Fruit fly (Drosophila melanogaster) whole organism, wandering third instar larva: ENCODE results near the gene scrib.

ENCODE experiments used
- Abd-B ChIP-seq: fragments of >200 bp; optimal IDR thresholded peaks from 2 replicates; lab custom pipeline; 2017; ENCODE audit warnings: missing biosample characterization, missing genetic modification characterization
- CG9705 ChIP-seq: fragments of 200-800 bp; sonication (Bioruptor generic); optimal IDR thresholded peaks from 2 replicates; lab custom pipeline; 2018; ENCODE audit warnings: missing biosample characterization, mild to moderate bottlenecking, missing genetic modification characterization
- CrebA ChIP-seq: fragments of 200-800 bp; sonication (Bioruptor generic); optimal IDR thresholded peaks from 2 replicates; lab custom pipeline; 2016; ENCODE audit warnings: missing biosample characterization, mild to moderate bottlenecking, missing genetic modification characterization, borderline replicate concordance
- Hnf4 ChIP-seq: fragments of 200-800 bp; sonication (Bioruptor generic); optimal IDR thresholded peaks from 2 replicates; lab custom pipeline; 2016; ENCODE audit warnings: missing biosample characterization, mild to moderate bottlenecking, missing genetic modification characterization
- Hr78 ChIP-seq: fragments of >200 bp; optimal IDR thresholded peaks from 2 replicates; lab custom pipeline; 2017; ENCODE audit warnings: missing biosample characterization, missing genetic modification characterization
- Mio ChIP-seq: sonication (Bioruptor generic); optimal IDR thresholded peaks from 2 replicates; lab custom pipeline; 2016; ENCODE audit warnings: missing biosample characterization, missing genetic modification characterization
- Myc ChIP-seq: fragments of >200 bp; optimal IDR thresholded peaks from 2 replicates; lab custom pipeline; 2017
- br ChIP-seq: fragments of 200-800 bp; sonication (Bioruptor generic); optimal IDR thresholded peaks from 2 replicates; lab custom pipeline; 2016; ENCODE audit warnings: missing biosample characterization, missing genetic modification characterization
- brk ChIP-seq: fragments of 200-800 bp; sonication (Bioruptor generic); optimal IDR thresholded peaks from 2 replicates; lab custom pipeline; 2016; ENCODE audit warnings: missing biosample characterization, mild to moderate bottlenecking, missing genetic modification characterization
- dsf ChIP-seq: sonication (Bioruptor generic); optimal IDR thresholded peaks from 2 replicates; lab custom pipeline; 2016; ENCODE audit warnings: missing biosample characterization, missing genetic modification characterization, borderline replicate concordance
- lola ChIP-seq: fragments of >200 bp; optimal IDR thresholded peaks from 2 replicates; lab custom pipeline; 2017; ENCODE audit warnings: missing biosample characterization, missing genetic modification characterization
- pan ChIP-seq: fragments of >200 bp; optimal IDR thresholded peaks from 2 replicates; lab custom pipeline; 2017
- psq ChIP-seq: fragments of 200-800 bp; sonication (Bioruptor generic); optimal IDR thresholded peaks from 3 replicates; lab custom pipeline; 2017; ENCODE audit warnings: missing biosample characterization, mild to moderate bottlenecking, missing genetic modification characterization, moderate library complexity

DNA sequence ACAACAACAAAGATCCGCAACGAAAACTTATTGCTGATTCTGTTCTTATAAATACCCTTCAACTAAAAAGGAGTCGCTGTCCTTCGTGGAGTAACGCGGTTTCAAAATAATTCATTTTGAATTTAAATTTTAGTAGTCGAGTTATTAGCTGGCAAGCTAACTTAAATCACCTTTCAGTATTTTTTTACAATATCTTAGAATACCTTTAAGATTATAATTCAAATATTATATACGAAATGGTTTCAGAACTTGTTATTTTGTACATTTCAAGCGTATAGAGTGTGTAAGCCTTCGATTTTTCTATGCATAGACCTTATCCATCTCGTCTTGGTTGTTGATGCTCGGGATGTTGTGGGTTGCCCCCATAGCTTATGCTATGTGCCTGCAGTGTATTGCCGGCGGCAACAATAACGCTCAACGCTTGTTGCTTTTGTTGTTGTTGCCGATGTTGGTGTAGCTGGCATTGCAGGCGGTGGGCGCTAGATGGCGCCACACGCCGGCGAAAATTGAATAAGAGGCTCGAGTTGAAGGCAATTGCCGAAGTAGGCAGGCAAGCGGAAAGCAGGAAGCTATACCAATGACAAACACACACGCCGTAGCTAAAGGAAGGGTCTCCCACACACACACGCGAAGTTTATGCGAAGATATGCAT, 6.7 kb upstream of the scrib start:
- TF ChIP-seq psq (GFP tag; lab: Kevin White, UChicago): no peak
- no peak for TF ChIP-seq lola (GFP tag; lab: Kevin White, UChicago)
- TF ChIP-seq CrebA (GFP tag; lab: Kevin White, UChicago): no peak
- TF ChIP-seq dsf (GFP tag; lab: Kevin White, UChicago): no peak
- TF ChIP-seq pan (lab: Kevin White, UChicago): no peak
- TF ChIP-seq brk: no peak
- TF ChIP-seq CG9705: no peak
- no peak for TF ChIP-seq Hr78
- no peak for TF ChIP-seq Mio (GFP tag; lab: Kevin White, UChicago)
- no peak for TF ChIP-seq Myc (lab: Kevin White, UChicago)
- TF ChIP-seq Hnf4 (GFP tag; lab: Kevin White, UChicago): no peak
- no peak for TF ChIP-seq br (GFP tag; lab: Kevin White, UChicago)
- TF ChIP-seq Abd-B (GFP tag; lab: Kevin White, UChicago): no peak
